Worm (Caenorhabditis elegans): ENCODE results near the gene fbxb-81.

ce11 chrIII:117210-117609 lies 23.8 kb downstream of the fbxb-81 start, which contains the start of gene C29F9.5:
- TF ChIP-seq ama-1 (optimal IDR thresholded peaks at IDR 0.05) (no peak), hmg-4 (GFP tag; optimal IDR thresholded peaks at IDR 0.05) (no peak), scrt-1 (GFP tag; IDR thresholded peaks at IDR 0.05) (no peak), ceh-13 (GFP tag; optimal IDR thresholded peaks at IDR 0.05) (no peak), tbx-37 (GFP tag; conservative IDR thresholded peaks at IDR 0.05) (no peak), F13C5.2 (tag; optimal IDR thresholded peaks at IDR 0.05) (no peak)
